Fruit fly (Drosophila melanogaster) whole organism, embryonic: ENCODE data around the gene CG4459.

Experiments
- CG1024 ChIP-seq: fragments of 200-800 bp; sonication (Bioruptor generic); IDR thresholded peaks from 2 replicates; pipeline ENCODE4 v1.3.6; 2022; ENCODE audit warnings: missing biosample characterization, missing genetic modification characterization
- CG10565 ChIP-seq: fragments of 200-800 bp; sonication (Bioruptor generic); optimal IDR thresholded peaks from 3 replicates; lab custom pipeline; 2016; ENCODE audit warnings: missing biosample characterization, mild to moderate bottlenecking, missing genetic modification characterization
- CG10654 ChIP-seq: fragments of 200-800 bp; sonication (Bioruptor generic); optimal IDR thresholded peaks from 2 replicates; lab custom pipeline; 2016; ENCODE audit warnings: missing biosample characterization, missing genetic modification characterization
- CG12942 ChIP-seq: fragments of 200-800 bp; sonication (Bioruptor generic); optimal IDR thresholded peaks from 3 replicates; lab custom pipeline; 2016; ENCODE audit warnings: missing biosample characterization, missing genetic modification characterization
- CG13287 ChIP-seq: fragments of 200-800 bp; sonication (Bioruptor generic); IDR thresholded peaks from 2 replicates; pipeline ENCODE4 v1.3.6; 2022; ENCODE audit warnings: missing biosample characterization, missing genetic modification characterization; ENCODE audit not compliant: partially characterized antibody
- CG13296 ChIP-seq: fragments of 200-800 bp; sonication (Bioruptor generic); optimal IDR thresholded peaks from 3 replicates; lab custom pipeline; 2018; ENCODE audit warnings: missing biosample characterization, mild to moderate bottlenecking, missing genetic modification characterization
- CG15696 ChIP-seq: fragments of 200-800 bp; sonication (Bioruptor generic); optimal IDR thresholded peaks from 2 replicates; lab custom pipeline; 2019; ENCODE audit warnings: missing biosample characterization, mild to moderate bottlenecking, missing genetic modification characterization, moderate library complexity
- CG1602 ChIP-seq: fragments of 200-800 bp; sonication (Bioruptor generic); optimal IDR thresholded peaks from 3 replicates; lab custom pipeline; 2016; ENCODE audit warnings: missing biosample characterization, missing genetic modification characterization
- CG17829 ChIP-seq: fragments of 200-800 bp; optimal IDR thresholded peaks from 2 replicates; lab custom pipeline; 2019; ENCODE audit warnings: missing biosample characterization, mild to moderate bottlenecking, missing genetic modification characterization, moderate library complexity
- CG18599 ChIP-seq: fragments of 200-800 bp; sonication (Bioruptor generic); optimal IDR thresholded peaks from 3 replicates; lab custom pipeline; 2017; ENCODE audit warnings: missing biosample characterization, missing genetic modification characterization, mild to moderate bottlenecking, moderate library complexity, missing genetic modification reagents
- CG18619 ChIP-seq: fragments of 200-800 bp; sonication (Bioruptor generic); optimal IDR thresholded peaks from 3 replicates; lab custom pipeline; 2017; ENCODE audit warnings: missing biosample characterization, mild to moderate bottlenecking, missing genetic modification characterization
- CG18764 ChIP-seq: fragments of 200-800 bp; sonication (Bioruptor generic); optimal IDR thresholded peaks from 3 replicates; lab custom pipeline; 2016; ENCODE audit warnings: missing biosample characterization, missing genetic modification characterization
- CG4617 ChIP-seq: fragments of 200-800 bp; sonication (Bioruptor generic); optimal IDR thresholded peaks from 3 replicates; lab custom pipeline; 2016; ENCODE audit warnings: missing biosample characterization, missing genetic modification characterization, borderline replicate concordance
- CG5245 ChIP-seq: fragments of 200-800 bp; sonication (Bioruptor generic); optimal IDR thresholded peaks from 3 replicates; lab custom pipeline; 2016; ENCODE audit warnings: missing biosample characterization, missing genetic modification characterization
- CG6175 ChIP-seq: fragments of 200-800 bp; sonication (Bioruptor generic); IDR thresholded peaks from 3 replicates; pipeline ENCODE4 v1.3.6; 2022; ENCODE audit warnings: missing biosample characterization, missing genetic modification characterization
- CG6254 ChIP-seq: fragments of 200-800 bp; sonication (Bioruptor generic); optimal IDR thresholded peaks from 3 replicates; lab custom pipeline; 2017; ENCODE audit warnings: mild to moderate bottlenecking, missing biosample characterization, missing genetic modification reagents, missing genetic modification characterization
- CG6689 ChIP-seq: fragments of 200-800 bp; sonication (Bioruptor generic); IDR thresholded peaks from 2 replicates; pipeline ENCODE4 v1.3.6; 2022; ENCODE audit warnings: missing biosample characterization, missing genetic modification characterization
- CG7963 ChIP-seq: fragments of 200-800 bp; sonication (Bioruptor generic); IDR thresholded peaks from 3 replicates; pipeline ENCODE4 v1.3.6; 2022; ENCODE audit warnings: missing biosample characterization, missing genetic modification characterization; ENCODE audit not compliant: partially characterized antibody
- Camta ChIP-seq: fragments of 200-800 bp; sonication (Bioruptor generic); optimal IDR thresholded peaks from 2 replicates; lab custom pipeline; 2016; ENCODE audit warnings: missing biosample characterization, missing genetic modification characterization
- D19A ChIP-seq: fragments of 200-800 bp; optimal IDR thresholded peaks from 3 replicates; lab custom pipeline; 2019; ENCODE audit warnings: missing biosample characterization, mild to moderate bottlenecking, missing genetic modification characterization, moderate library complexity
- D19B ChIP-seq: fragments of 200-800 bp; sonication (Bioruptor generic); optimal IDR thresholded peaks from 2 replicates; lab custom pipeline; 2017; ENCODE audit warnings: missing biosample characterization, mild to moderate bottlenecking, missing genetic modification characterization
- Doc2 ChIP-seq: fragments of 200-800 bp; sonication (Bioruptor generic); IDR thresholded peaks from 2 replicates; pipeline ENCODE4 v1.3.6; 2022; ENCODE audit warnings: missing biosample characterization, missing genetic modification characterization
- E2f1 ChIP-seq: fragments of 200-800 bp; sonication (Bioruptor generic); IDR thresholded peaks from 2 replicates; pipeline ENCODE4 v1.3.6; 2022; ENCODE audit warnings: missing biosample characterization, missing genetic modification characterization
- Fer1 ChIP-seq: fragments of 200-800 bp; sonication (Bioruptor generic); optimal IDR thresholded peaks from 2 replicates; lab custom pipeline; 2017; ENCODE audit warnings: missing biosample characterization, mild to moderate bottlenecking, missing genetic modification characterization
- Fer3 ChIP-seq: fragments of 200-800 bp; sonication (Bioruptor generic); optimal IDR thresholded peaks from 2 replicates; lab custom pipeline; 2018; ENCODE audit warnings: missing biosample characterization, mild to moderate bottlenecking, missing genetic modification characterization, moderate library complexity
- Nf-YA ChIP-seq: fragments of 200-800 bp; sonication (Bioruptor generic); IDR thresholded peaks from 2 replicates; pipeline ENCODE4 v1.3.6; 2022; ENCODE audit warnings: missing biosample characterization, missing genetic modification characterization
- Scr ChIP-seq: fragments of 200-800 bp; sonication (Bioruptor generic); IDR thresholded peaks from 2 replicates; pipeline ENCODE4 v1.3.6; 2022; ENCODE audit warnings: missing biosample characterization, missing genetic modification characterization; ENCODE audit not compliant: partially characterized antibody
- Sox102F ChIP-seq: fragments of 200-800 bp; sonication (Bioruptor generic); optimal IDR thresholded peaks from 2 replicates; lab custom pipeline; 2018; ENCODE audit warnings: missing biosample characterization, mild to moderate bottlenecking, missing genetic modification characterization, moderate library complexity
- Sry-β ChIP-seq: fragments of 200-800 bp; sonication (Bioruptor generic); optimal IDR thresholded peaks from 2 replicates; lab custom pipeline; 2018; ENCODE audit warnings: missing biosample characterization, mild to moderate bottlenecking, missing genetic modification characterization, moderate library complexity
- ap ChIP-seq: fragments of 200-800 bp; sonication (Bioruptor generic); IDR thresholded peaks from 2 replicates; pipeline ENCODE4 v1.3.6; 2022; ENCODE audit warnings: missing biosample characterization, missing genetic modification characterization
- ash1 ChIP-seq: fragments of 200-800 bp; sonication (Bioruptor generic); optimal IDR thresholded peaks from 2 replicates; lab custom pipeline; 2018; ENCODE audit warnings: missing biosample characterization, mild to moderate bottlenecking, missing genetic modification characterization
- bcd ChIP-seq: fragments of 200-800 bp; sonication (Bioruptor generic); optimal IDR thresholded peaks from 2 replicates; lab custom pipeline; 2017; ENCODE audit warnings: missing biosample characterization, mild to moderate bottlenecking, missing genetic modification characterization
- bowl ChIP-seq: fragments of 200-800 bp; sonication (Bioruptor generic); IDR thresholded peaks from 2 replicates; pipeline ENCODE4 v1.3.6; 2022; ENCODE audit warnings: missing biosample characterization, missing genetic modification characterization
- btn ChIP-seq: fragments of 200-800 bp; sonication (Bioruptor generic); optimal IDR thresholded peaks from 2 replicates; lab custom pipeline; 2016; ENCODE audit warnings: missing biosample characterization, missing genetic modification characterization
- chinmo ChIP-seq: fragments of 200-800 bp; sonication (Bioruptor generic); IDR thresholded peaks from 4 replicates; pipeline ENCODE4 v1.3.6; 2022; ENCODE audit warnings: missing biosample characterization, missing genetic modification characterization; ENCODE audit not compliant: partially characterized antibody
- da ChIP-seq: fragments of 200-800 bp; sonication (Bioruptor generic); optimal IDR thresholded peaks from 2 replicates; lab custom pipeline; 2016; ENCODE audit warnings: missing biosample characterization, missing genetic modification characterization
- eve ChIP-seq, 2 experiments: fragments of >200 bp; optimal IDR thresholded peaks; 2 replicates each; lab custom pipeline; 2017; ENCODE audit warnings: missing biosample characterization in 2 of 2, missing genetic modification characterization in 2 of 2
- fd96Cb ChIP-seq: fragments of 200-800 bp; sonication (Bioruptor generic); optimal IDR thresholded peaks from 2 replicates; lab custom pipeline; 2018; ENCODE audit warnings: missing biosample characterization, mild to moderate bottlenecking, missing genetic modification characterization, moderate library complexity
- h ChIP-seq: fragments of >200 bp; optimal IDR thresholded peaks from 2 replicates; lab custom pipeline; 2017
- ken ChIP-seq: fragments of 200-800 bp; sonication (Bioruptor generic); IDR thresholded peaks from 3 replicates; pipeline ENCODE4 v1.3.6; 2022; ENCODE audit warnings: missing biosample characterization, missing genetic modification characterization
- klu ChIP-seq: fragments of 200-800 bp; sonication (Bioruptor generic); IDR thresholded peaks from 2 replicates; pipeline ENCODE4 v1.3.6; 2022; ENCODE audit warnings: missing biosample characterization, missing genetic modification characterization
- onecut ChIP-seq: fragments of 200-800 bp; sonication (Bioruptor generic); IDR thresholded peaks from 2 replicates; pipeline ENCODE4 v1.3.6; 2022; ENCODE audit warnings: missing biosample characterization, missing genetic modification characterization
- pnt ChIP-seq: fragments of 200-800 bp; sonication (Bioruptor generic); optimal IDR thresholded peaks from 3 replicates; lab custom pipeline; 2016; ENCODE audit warnings: missing biosample characterization, missing genetic modification characterization
- prd ChIP-seq, 3 experiments: fragments of >200 bp in 2 of 3; fragments of 200-800 bp in 1 of 3; sonication (Bioruptor generic) in 1 of 3; optimal IDR thresholded peaks in 2 of 3; IDR thresholded peaks in 1 of 3; 2 replicates in 2 of 3; 3 replicates in 1 of 3; pipeline versions ENCODE4 v1.3.6 to Lab custom; 2017 to 2022; ENCODE audit warnings: missing biosample characterization in 1 of 3, missing genetic modification characterization in 1 of 3
- pzg ChIP-seq: fragments of 200-800 bp; sonication (Bioruptor generic); optimal IDR thresholded peaks from 3 replicates; lab custom pipeline; 2018; ENCODE audit warnings: missing biosample characterization, mild to moderate bottlenecking, missing genetic modification characterization, moderate library complexity
- scrt ChIP-seq: fragments of 200-800 bp; sonication (Bioruptor generic); optimal IDR thresholded peaks from 2 replicates; lab custom pipeline; 2018; ENCODE audit warnings: missing biosample characterization, mild to moderate bottlenecking, missing genetic modification characterization, moderate library complexity
- sd ChIP-seq: fragments of 200-800 bp; sonication (Bioruptor generic); optimal IDR thresholded peaks from 3 replicates; lab custom pipeline; 2018; ENCODE audit warnings: missing biosample characterization, mild to moderate bottlenecking, missing genetic modification characterization, moderate library complexity
- tna ChIP-seq: fragments of 200-800 bp; sonication (Bioruptor generic); IDR thresholded peaks from 2 replicates; pipeline ENCODE4 v1.3.6; 2022; ENCODE audit warnings: missing biosample characterization, missing genetic modification characterization; ENCODE audit not compliant: partially characterized antibody
- trem ChIP-seq: fragments of 200-800 bp; optimal IDR thresholded peaks from 3 replicates; lab custom pipeline; 2019; ENCODE audit warnings: missing biosample characterization, mild to moderate bottlenecking, missing genetic modification characterization, moderate library complexity

CG4459 gene

DNA sequence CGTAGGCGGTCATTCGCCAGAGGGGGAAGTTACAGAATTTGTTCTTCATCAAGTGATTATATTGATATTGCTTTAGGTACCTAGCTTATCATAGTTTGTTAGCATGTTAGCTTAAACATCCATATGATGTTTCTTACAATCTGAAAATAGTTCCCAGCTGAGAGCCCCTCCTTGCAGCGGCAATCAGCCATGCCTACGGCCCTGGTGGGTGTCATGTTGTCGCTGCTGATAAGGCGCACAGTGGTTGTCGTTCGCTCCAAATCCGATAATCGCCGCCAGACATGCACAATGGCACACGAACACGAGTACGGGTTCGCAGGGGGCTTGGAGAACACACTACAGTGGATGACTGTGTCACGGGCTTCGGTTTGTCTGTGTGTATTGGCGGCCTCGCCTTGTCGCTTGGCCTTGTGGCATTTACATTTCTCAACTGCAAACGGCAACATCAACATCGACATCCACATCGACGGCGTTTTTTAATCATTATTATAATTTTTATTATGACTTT is 22.5 kb downstream of the CG4459 start (continued):
- TF ChIP-seq CG7963 (GFP tag; lab: Robert Waterston, UW) (no peak), CG18619 (GFP tag; lab: Kevin White, UChicago) (peak; percentile 78), Fer3 (tag; lab: Kevin White, UChicago) (peak; percentile 84), h (lab: Kevin White, UChicago) (no peak), Camta (peak; percentile 66), Sry-β (GFP tag; lab: Kevin White, UChicago) (no peak), Nf-YA (GFP tag; lab: Robert Waterston, UW) (peak; percentile 63), D19A (tag; lab: Kevin White, UChicago) (peak; percentile 38), CG4617 (GFP tag; lab: Kevin White, UChicago) (peak; percentile 31), bcd (GFP tag; lab: Kevin White, UChicago) (peak; percentile 81), CG15696 (tag; lab: Kevin White, UChicago) (peak; percentile 33), da (GFP tag; lab: Kevin White, UChicago) (peak; percentile 48), Scr (no peak), bowl (peak; percentile 47; the same call in 1 of the 2 replicates), CG1602 (GFP tag; lab: Kevin White, UChicago) (peak; percentile 70), D19B (GFP tag; lab: Kevin White, UChicago) (peak; percentile 61), chinmo (GFP tag; lab: Robert Waterston, UW) (peak; percentile 84; the same call in 2 of the 4 replicates), fd96Cb (tag; lab: Kevin White, UChicago) (peak; percentile 49), CG5245 (GFP tag; lab: Kevin White, UChicago) (peak; percentile 55), eve (GFP tag; optimal IDR thresholded peaks at IDR 0.05; lab: Kevin White, UChicago) (no peak), scrt (GFP tag; lab: Kevin White, UChicago) (peak; percentile 56), Sox102F (GFP tag; lab: Kevin White, UChicago) (peak; percentile 81), pnt (peak; percentile 64), Fer1 (peak; percentile 90), Doc2 (GFP tag; lab: Robert Waterston, UW) (0 out of 2 replicates have a peak, but pooled peaks have one; percentile 29), onecut (GFP tag; lab: Robert Waterston, UW) (peak; percentile 59), tna (GFP tag; lab: Robert Waterston, UW) (no peak), prd (optimal IDR thresholded peaks at IDR 0.05; lab: Kevin White, UChicago) (no peak), prd (GFP tag; IDR thresholded peaks at IDR 0.05; lab: Robert Waterston, UW) (peak; percentile 85), CG18599 (GFP tag; lab: Kevin White, UChicago) (peak; percentile 92), ap (peak; percentile 58), btn (no peak), ash1 (GFP tag; lab: Kevin White, UChicago) (no peak), CG10654 (GFP tag; lab: Kevin White, UChicago) (peak; percentile 28), E2f1 (GFP tag; lab: Robert Waterston, UW) (peak; percentile 78), trem (tag; lab: Kevin White, UChicago) (peak; percentile 36), sd (tag; lab: Kevin White, UChicago) (peak; percentile 53), CG10565 (GFP tag; lab: Kevin White, UChicago) (no peak), CG6175 (peak; percentile 48; the same call in 1 of the 3 replicates), CG13296 (GFP tag; lab: Kevin White, UChicago) (peak; percentile 73), pzg (GFP tag; lab: Kevin White, UChicago) (peak; percentile 20), CG6254 (GFP tag; lab: Kevin White, UChicago) (peak; percentile 74), CG6689 (GFP tag; lab: Robert Waterston, UW) (peak; percentile 88), CG12942 (peak; percentile 65), CG1024 (peak; percentile 43; the same call in 1 of the 2 replicates), ken (GFP tag; lab: Robert Waterston, UW) (peak; percentile 68; the same call in 1 of the 3 replicates), klu (GFP tag; lab: Robert Waterston, UW) (peak; percentile 58; the same call in 1 of the 2 replicates), CG18764 (GFP tag; lab: Kevin White, UChicago) (peak; percentile 28), CG13287 (no peak), CG17829 (tag; lab: Kevin White, UChicago) (peak; percentile 74)
